Worm (Caenorhabditis elegans) whole organism, mixed stage, embryonic: ENCODE measurements around the gene vps-35.

ENCODE experiments used
- M03D4.4 ChIP-seq: sonication (generic microtip); optimal IDR thresholded peaks from 2 replicates; lab custom pipeline; 2017; ENCODE audit warnings: mild to moderate bottlenecking, missing genetic modification characterization, missing compliant biosample characterization
- blmp-1 ChIP-seq: fragments of 150-350 bp; optimal IDR thresholded peaks from 2 replicates; lab custom pipeline; 2014; ENCODE audit warnings: missing biosample characterization, missing genetic modification characterization
- ceh-43 ChIP-seq: fragments of 200-800 bp; sonication (Bioruptor generic); optimal IDR thresholded peaks from 2 replicates; lab custom pipeline; 2018; ENCODE audit warnings: mild to moderate bottlenecking, missing genetic modification characterization, moderate library complexity, missing compliant biosample characterization
- ceh-83 ChIP-seq: fragments of 200-800 bp; sonication (Bioruptor generic); optimal IDR thresholded peaks from 2 replicates; lab custom pipeline; 2018; ENCODE audit warnings: mild to moderate bottlenecking, missing genetic modification characterization, missing compliant biosample characterization
- ces-1 ChIP-seq: fragments of 150-350 bp; optimal IDR thresholded peaks from 2 replicates; lab custom pipeline; 2014; ENCODE audit warnings: missing biosample characterization, missing genetic modification reagents, missing genetic modification characterization
- cnd-1 ChIP-seq: fragments of 200-800 bp; sonication (Bioruptor generic); optimal IDR thresholded peaks from 2 replicates; lab custom pipeline; 2018; ENCODE audit warnings: mild to moderate bottlenecking, missing genetic modification characterization, missing compliant biosample characterization
- drap-1 ChIP-seq: fragments of 200-800 bp; sonication (Bioruptor generic); optimal IDR thresholded peaks from 3 replicates; lab custom pipeline; 2018; ENCODE audit warnings: mild to moderate bottlenecking, missing genetic modification characterization, missing compliant biosample characterization
- elt-3 ChIP-seq: fragments of 150-350 bp; optimal IDR thresholded peaks from 2 replicates; lab custom pipeline; 2014; ENCODE audit warnings: missing biosample characterization, missing genetic modification characterization
- flh-1 ChIP-seq: fragments of 200-800 bp; sonication (Bioruptor generic); optimal IDR thresholded peaks from 2 replicates; lab custom pipeline; 2018; ENCODE audit warnings: mild to moderate bottlenecking, missing genetic modification characterization, moderate library complexity, missing compliant biosample characterization
- ham-2 ChIP-seq: fragments of 200-800 bp; sonication (Bioruptor generic); optimal IDR thresholded peaks from 2 replicates; lab custom pipeline; 2018; ENCODE audit warnings: mild to moderate bottlenecking, missing genetic modification characterization, missing compliant biosample characterization
- lin-13 ChIP-seq: fragments of 150-350 bp; optimal IDR thresholded peaks from 2 replicates; lab custom pipeline; 2014; ENCODE audit warnings: missing biosample characterization, missing genetic modification characterization
- lin-32 ChIP-seq: fragments of 200-800 bp; sonication (Bioruptor generic); optimal IDR thresholded peaks from 2 replicates; lab custom pipeline; 2018; ENCODE audit warnings: mild to moderate bottlenecking, missing genetic modification characterization, missing compliant biosample characterization
- lsy-2 ChIP-seq: fragments of 150-350 bp; optimal IDR thresholded peaks from 2 replicates; lab custom pipeline; 2014; ENCODE audit warnings: missing biosample characterization, missing genetic modification characterization
- mep-1 ChIP-seq: fragments of 150-350 bp; optimal IDR thresholded peaks from 2 replicates; lab custom pipeline; 2017; ENCODE audit warnings: missing biosample characterization, missing genetic modification reagents, missing genetic modification characterization, inconsistent platforms
- nhr-12 ChIP-seq: fragments of 150-350 bp; optimal IDR thresholded peaks from 2 replicates; lab custom pipeline; 2014; ENCODE audit warnings: missing biosample characterization, missing genetic modification characterization
- nhr-2 ChIP-seq: fragments of 150-350 bp; optimal IDR thresholded peaks from 2 replicates; lab custom pipeline; 2014; ENCODE audit warnings: missing biosample characterization, missing genetic modification characterization
- nhr-76 ChIP-seq: sonication (generic microtip); optimal IDR thresholded peaks from 2 replicates; lab custom pipeline; 2017; ENCODE audit warnings: missing biosample characterization, missing genetic modification characterization
- pha-4 ChIP-seq: fragments of 150-350 bp; optimal IDR thresholded peaks from 2 replicates; lab custom pipeline; 2018; ENCODE audit warnings: missing biosample characterization, missing genetic modification reagents, missing genetic modification characterization
- sem-2 ChIP-seq: fragments of 200-800 bp; sonication (Bioruptor generic); optimal IDR thresholded peaks from 2 replicates; lab custom pipeline; 2018; ENCODE audit warnings: mild to moderate bottlenecking, missing genetic modification characterization, missing compliant biosample characterization
- snpc-4 ChIP-seq: fragments of 150-350 bp; optimal IDR thresholded peaks from 2 replicates; lab custom pipeline; 2014; ENCODE audit warnings: missing biosample characterization, missing genetic modification characterization
- sptf-1 ChIP-seq: sonication (generic microtip); optimal IDR thresholded peaks from 2 replicates; lab custom pipeline; 2017; ENCODE audit warnings: mild to moderate bottlenecking, missing genetic modification characterization, moderate library complexity, missing compliant biosample characterization
- tbx-8 ChIP-seq: fragments of 200-800 bp; sonication (Bioruptor generic); optimal IDR thresholded peaks from 2 replicates; lab custom pipeline; 2018; ENCODE audit warnings: mild to moderate bottlenecking, missing genetic modification characterization, moderate library complexity, missing compliant biosample characterization
- unc-120 ChIP-seq: sonication (generic microtip); optimal IDR thresholded peaks from 2 replicates; lab custom pipeline; 2017; ENCODE audit warnings: missing genetic modification characterization, missing compliant biosample characterization; ENCODE audit not compliant: poor library complexity, severe bottlenecking
- unc-39 ChIP-seq: fragments of 150-350 bp; optimal IDR thresholded peaks from 2 replicates; lab custom pipeline; 2014; ENCODE audit warnings: missing biosample characterization, missing genetic modification characterization
- zip-8 ChIP-seq: fragments of 150-350 bp; optimal IDR thresholded peaks from 2 replicates; lab custom pipeline; 2014; ENCODE audit warnings: missing biosample characterization, missing genetic modification characterization
- ztf-11 ChIP-seq: fragments of 150-350 bp; optimal IDR thresholded peaks from 2 replicates; lab custom pipeline; 2014; ENCODE audit warnings: missing biosample characterization, missing genetic modification characterization

Gene vps-35

ce11 chrII:5899080-5899479 lies 8.5 kb upstream of the vps-35 start:
- TF ChIP-seq unc-39 (tag; lab: Kevin White, UChicago), result no peak
- TF ChIP-seq blmp-1, result peak; percentile 53
- no peak for TF ChIP-seq sem-2
- no peak for TF ChIP-seq nhr-12 (tag; lab: Kevin White, UChicago)
- no peak for TF ChIP-seq ham-2 (GFP tag; lab: Kevin White, UChicago)
- no peak for TF ChIP-seq ztf-11
- TF ChIP-seq tbx-8 (GFP tag; lab: Kevin White, UChicago), result no peak
- no peak for TF ChIP-seq M03D4.4 (tag; lab: Kevin White, UChicago)
- TF ChIP-seq, all 35 proteins: peak for 1

DNA sequence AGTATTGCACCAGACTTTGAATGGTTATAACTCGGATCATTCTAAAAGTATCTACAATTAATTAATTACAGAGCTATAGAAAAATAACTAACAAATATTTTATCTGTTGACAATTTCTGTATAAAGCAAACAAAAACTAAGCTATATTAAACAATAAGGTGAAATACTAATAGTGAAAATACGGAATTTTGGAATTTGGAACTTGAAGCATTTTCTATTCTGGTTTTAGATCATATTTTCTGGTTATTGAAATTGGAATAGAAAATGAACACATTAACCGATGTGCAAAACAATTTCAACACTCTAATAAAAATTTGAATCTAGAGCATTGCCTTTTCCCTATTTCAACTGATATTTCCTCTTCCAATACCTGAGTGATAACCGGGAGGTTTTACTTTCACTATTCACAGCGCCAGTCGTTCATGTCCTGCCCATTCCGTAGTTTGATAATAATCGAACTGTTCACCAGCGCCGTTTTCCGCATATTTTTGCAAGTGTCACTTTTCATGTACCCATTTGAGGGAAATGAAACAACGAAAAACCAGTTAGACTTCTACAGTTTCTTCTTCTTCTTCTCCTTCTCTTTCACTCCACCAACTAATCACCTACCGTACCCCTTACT lies 7.6 kb upstream of the vps-35 start:
- no peak for TF ChIP-seq tbx-8 (GFP tag; lab: Kevin White, UChicago)
- no peak for TF ChIP-seq zip-8 (tag; lab: Kevin White, UChicago)
- TF ChIP-seq flh-1, result no peak
- no peak for TF ChIP-seq mep-1 (tag; lab: Kevin White, UChicago)
- no peak for TF ChIP-seq drap-1 (GFP tag; lab: Kevin White, UChicago)
- TF ChIP-seq elt-3 (tag; lab: Kevin White, UChicago), result no peak
- no peak for TF ChIP-seq sem-2
- TF ChIP-seq nhr-12 (tag; lab: Kevin White, UChicago), result no peak

DNA sequence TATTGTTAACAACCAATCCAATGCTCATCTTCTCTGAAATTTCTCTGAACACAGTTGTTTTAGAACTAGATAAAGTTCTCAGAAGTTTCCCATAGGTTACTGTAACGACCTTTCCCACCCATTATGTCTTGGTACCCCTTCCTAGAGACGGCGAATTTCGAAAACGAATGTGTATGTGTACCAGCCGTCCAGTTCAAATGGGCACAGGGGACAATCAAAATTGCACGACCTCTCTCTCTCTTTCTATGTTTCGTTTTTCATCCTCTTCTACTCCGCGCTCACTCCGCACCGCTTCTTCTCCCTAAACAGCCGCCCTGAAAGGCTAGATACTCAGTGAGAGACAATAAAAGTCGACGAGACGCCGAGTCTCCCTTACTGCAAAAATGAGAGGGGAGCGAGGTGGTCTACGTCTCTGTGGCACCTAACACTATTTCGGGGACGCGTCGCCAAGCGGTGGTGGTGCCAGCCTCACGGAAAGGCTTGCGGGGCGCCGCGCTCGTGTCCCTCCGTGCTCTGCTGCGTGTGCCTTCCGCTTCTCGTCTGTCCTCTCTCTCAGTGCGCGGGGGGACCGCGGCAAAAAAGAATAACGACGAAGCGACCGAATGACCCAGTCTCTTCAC lies 6.1 kb upstream of the vps-35 start:
- TF ChIP-seq ces-1 (no peak), sptf-1 (peak; percentile 36), blmp-1 (no peak), ham-2 (GFP tag; lab: Kevin White, UChicago) (no peak), drap-1 (GFP tag; lab: Kevin White, UChicago) (no peak), unc-120 (tag; lab: Kevin White, UChicago) (no peak), lin-32 (GFP tag; lab: Kevin White, UChicago) (peak; percentile 4)
- TF ChIP-seq, all 35 proteins: peak for 2

DNA sequence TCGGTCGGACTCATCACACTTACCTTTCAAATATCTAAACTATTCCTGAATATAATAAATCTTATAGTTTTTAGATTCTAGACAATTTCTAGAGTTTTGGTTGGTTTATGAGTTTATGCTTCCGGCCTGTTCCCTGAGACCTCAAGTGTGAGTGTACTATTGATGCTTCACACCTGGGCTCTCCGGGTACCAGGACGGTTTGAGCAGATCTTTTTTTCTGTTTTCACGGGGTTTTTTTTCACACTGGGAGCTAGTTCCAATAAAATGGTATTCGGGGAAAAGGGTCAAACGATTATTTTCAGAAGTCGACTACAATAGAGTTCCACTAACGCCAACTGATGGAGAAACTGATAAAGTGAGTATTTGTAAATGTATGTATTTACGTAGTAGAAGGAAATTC lies 5.5 kb upstream of the vps-35 start:
- TF ChIP-seq lsy-2 (tag; lab: Kevin White, UChicago) (no peak), lin-13 (no peak), ham-2 (GFP tag; lab: Kevin White, UChicago) (no peak), snpc-4 (tag; lab: Kevin White, UChicago) (no peak), pha-4 (no peak), nhr-12 (tag; lab: Kevin White, UChicago) (no peak), nhr-2 (no peak), elt-3 (tag; lab: Kevin White, UChicago) (no peak), ceh-43 (GFP tag; lab: Kevin White, UChicago) (no peak), cnd-1 (tag; lab: Kevin White, UChicago) (no peak), unc-120 (tag; lab: Kevin White, UChicago) (no peak), ceh-83 (no peak), sem-2 (no peak), ztf-11 (no peak), zip-8 (tag; lab: Kevin White, UChicago) (no peak)

DNA sequence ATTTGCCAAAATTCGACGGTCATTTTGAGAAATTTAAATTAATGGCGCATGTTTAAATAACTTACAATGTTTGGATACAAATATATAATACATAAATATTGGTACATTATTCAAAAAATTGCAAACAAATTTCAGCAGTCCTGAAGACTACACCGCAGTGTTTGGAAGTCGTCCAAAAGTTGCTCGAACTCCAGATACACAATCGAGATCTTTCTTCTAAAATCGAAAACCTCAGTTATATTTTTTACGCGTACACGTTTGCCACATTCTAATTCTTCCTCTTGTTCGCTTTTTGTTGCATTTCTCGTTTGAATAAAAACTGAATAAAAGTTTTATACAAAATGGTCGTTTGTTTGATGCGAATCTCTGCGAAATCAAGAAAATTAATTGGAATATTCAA lies 3.4 kb upstream of the vps-35 start, which contains the start of gene tsp-18:
TSS of gene tsp-18 (plus strand) at position 301 of the 400 bp plus-strand sequence.
- no peak for TF ChIP-seq snpc-4 (tag; lab: Kevin White, UChicago)
- TF ChIP-seq nhr-76 (tag; lab: Kevin White, UChicago), result no peak
- TF ChIP-seq ztf-11, result no peak
- no peak for TF ChIP-seq cnd-1 (tag; lab: Kevin White, UChicago)
- no peak for TF ChIP-seq nhr-2
- TF ChIP-seq, all 35 proteins: peak for 0

- TF ChIP-seq mep-1 (tag; lab: Kevin White, UChicago) (no peak), lsy-2 (tag; lab: Kevin White, UChicago) (peak; percentile 46)
Measured at ce11 chrII:5906274-5906673, 1.3 kb upstream of the vps-35 start, which contains the start of gene F59G1.8. F59G1.8 (plus strand) TSS chrII:5906566.

ce11 chrII:5911274-5911673 lies 3.7 kb downstream of the vps-35 start, which contains the start of gene cgt-3:
cgt-3 (plus strand) TSS chrII:5911324.
- TF ChIP-seq nhr-2 (no peak), lsy-2 (tag; lab: Kevin White, UChicago) (no peak), snpc-4 (tag; lab: Kevin White, UChicago) (no peak), unc-39 (tag; lab: Kevin White, UChicago) (no peak), elt-3 (tag; lab: Kevin White, UChicago) (no peak), ham-2 (GFP tag; lab: Kevin White, UChicago) (no peak), zip-8 (tag; lab: Kevin White, UChicago) (no peak)
